Worm (Caenorhabditis elegans) whole organism, L4 larva: ENCODE data around the gene parp-2.
A peak's percentile ranks its signal among the peaks of the same experiment; 100 is the strongest.

Experiments
- F26F4.8 ChIP-seq: fragments of 200-800 bp; sonication (Bioruptor generic); conservative IDR thresholded peaks from 2 replicates; pipeline ENCODE4 v1.3.6; 2022; ENCODE audit warnings: missing genetic modification characterization, missing compliant biosample characterization
- F44E2.7 ChIP-seq: fragments of 200-800 bp; sonication (Bioruptor generic); IDR thresholded peaks from 2 replicates; pipeline ENCODE4 v2.1.2; 2022; ENCODE audit warnings: missing genetic modification characterization, missing compliant biosample characterization
- F49E8.2 ChIP-seq: sonication (generic microtip); optimal IDR thresholded peaks from 2 replicates; lab custom pipeline; 2016; ENCODE audit warnings: missing compliant biosample characterization, mild to moderate bottlenecking, missing genetic modification characterization, borderline replicate concordance
- R02D3.7 ChIP-seq: fragments of 150-350 bp; sonication (generic microtip); optimal IDR thresholded peaks from 3 replicates; lab custom pipeline; 2014; ENCODE audit warnings: missing biosample characterization, missing genetic modification characterization
- T20F7.1 ChIP-seq: fragments of 200-800 bp; sonication (Bioruptor generic); optimal IDR thresholded peaks from 2 replicates; lab custom pipeline; 2018; ENCODE audit warnings: mild to moderate bottlenecking, missing genetic modification characterization, missing compliant biosample characterization
- Y48G9A.11 ChIP-seq: fragments of 200-800 bp; sonication (Bioruptor generic); IDR thresholded peaks from 2 replicates; pipeline ENCODE4 v1.3.6; 2022; ENCODE audit warnings: missing genetic modification reagents, missing genetic modification characterization, missing compliant biosample characterization
- Y5F2A.4 ChIP-seq: fragments of 200-800 bp; sonication (Bioruptor generic); optimal IDR thresholded peaks from 2 replicates; lab custom pipeline; 2018; ENCODE audit warnings: mild to moderate bottlenecking, missing genetic modification characterization, missing compliant biosample characterization
- ZK337.2 ChIP-seq: fragments of 200-800 bp; sonication (Bioruptor generic); IDR thresholded peaks from 2 replicates; pipeline ENCODE4 v1.3.6; 2022; ENCODE audit warnings: missing genetic modification reagents, missing genetic modification characterization, missing compliant biosample characterization
- aly-2 ChIP-seq: sonication (generic microtip); optimal IDR thresholded peaks from 2 replicates; lab custom pipeline; 2018; ENCODE audit warnings: missing biosample characterization, missing genetic modification characterization
- ceh-28 ChIP-seq: fragments of 150-350 bp; optimal IDR thresholded peaks from 2 replicates; lab custom pipeline; 2014; ENCODE audit warnings: missing biosample characterization, missing genetic modification reagents, missing genetic modification characterization
- ceh-82 ChIP-seq: sonication (generic microtip); optimal IDR thresholded peaks from 2 replicates; lab custom pipeline; 2017; ENCODE audit warnings: missing biosample characterization, missing genetic modification characterization
- daf-12 ChIP-seq: fragments of 150-350 bp; optimal IDR thresholded peaks from 2 replicates; lab custom pipeline; 2014; ENCODE audit warnings: missing biosample characterization, missing genetic modification reagents, missing genetic modification characterization
- dmd-9 ChIP-seq: fragments of 200-800 bp; sonication (Bioruptor generic); IDR thresholded peaks from 2 replicates; pipeline ENCODE4 v1.3.6; 2022; ENCODE audit warnings: missing genetic modification reagents, missing genetic modification characterization, missing compliant biosample characterization
- egl-43 ChIP-seq: fragments of 200-800 bp; sonication (Bioruptor generic); IDR thresholded peaks from 2 replicates; pipeline ENCODE4 v1.3.6; 2022; ENCODE audit warnings: missing genetic modification reagents, missing genetic modification characterization, missing compliant biosample characterization
- fkh-10 ChIP-seq: fragments of 150-350 bp; optimal IDR thresholded peaks from 2 replicates; lab custom pipeline; 2014; ENCODE audit warnings: missing biosample characterization, missing genetic modification reagents, missing genetic modification characterization
- hif-1 ChIP-seq, 2 experiments: sonication (generic microtip); optimal IDR thresholded peaks; 2 replicates each; lab custom pipeline; 2016 to 2017; ENCODE audit warnings: missing compliant biosample characterization in 2 of 2, missing genetic modification characterization in 2 of 2, missing genetic modification reagents in 2 of 2, missing genotype in 2 of 2, mild to moderate bottlenecking in 1 of 2
- hlh-30 ChIP-seq: sonication (generic microtip); optimal IDR thresholded peaks from 2 replicates; lab custom pipeline; 2017; ENCODE audit warnings: antibody characterized with exemption, mild to moderate bottlenecking, missing genetic modification characterization, missing compliant biosample characterization; ENCODE audit not compliant: insufficient read depth
- hmg-1.1 ChIP-seq: fragments of 200-800 bp; sonication (Bioruptor generic); IDR thresholded peaks from 2 replicates; pipeline ENCODE4 v1.3.6; 2022; ENCODE audit warnings: missing genetic modification reagents, missing genetic modification characterization, missing compliant biosample characterization
- jun-1 ChIP-seq: fragments of 150-350 bp; optimal IDR thresholded peaks from 2 replicates; lab custom pipeline; 2014; ENCODE audit warnings: missing biosample characterization, missing genetic modification reagents, missing genetic modification characterization
- madf-5 ChIP-seq, 2 experiments: fragments of 200-800 bp; sonication (Bioruptor generic); IDR thresholded peaks; 2 replicates each; pipeline ENCODE4 v1.3.6; 2022; ENCODE audit warnings: missing compliant biosample characterization in 2 of 2, missing genetic modification characterization in 2 of 2
- mdt-29 ChIP-seq: fragments of 200-800 bp; sonication (Bioruptor generic); IDR thresholded peaks from 2 replicates; pipeline ENCODE4 v1.3.6; 2022; ENCODE audit warnings: missing genetic modification reagents, missing genetic modification characterization, missing compliant biosample characterization
- mep-1 ChIP-seq: fragments of 150-350 bp; sonication (generic microtip); optimal IDR thresholded peaks from 3 replicates; lab custom pipeline; 2014; ENCODE audit warnings: missing biosample characterization, missing genetic modification characterization
- mes-2 ChIP-seq: sonication (generic microtip); optimal IDR thresholded peaks from 2 replicates; lab custom pipeline; 2016; ENCODE audit warnings: missing genotype, mild to moderate bottlenecking, missing genetic modification characterization, missing compliant biosample characterization; ENCODE audit not compliant: poor library complexity, severe bottlenecking
- mxl-2 ChIP-seq: fragments of 200-800 bp; sonication (Bioruptor generic); conservative IDR thresholded peaks from 2 replicates; pipeline ENCODE4 v1.3.6; 2022; ENCODE audit warnings: missing genetic modification reagents, missing genetic modification characterization, missing compliant biosample characterization
- mxl-3 ChIP-seq: fragments of 200-800 bp; sonication (Bioruptor generic); optimal IDR thresholded peaks from 2 replicates; lab custom pipeline; 2018; ENCODE audit warnings: mild to moderate bottlenecking, missing genetic modification characterization, missing compliant biosample characterization
- nhr-111 ChIP-seq: fragments of 200-800 bp; sonication (Bioruptor generic); optimal IDR thresholded peaks from 2 replicates; lab custom pipeline; 2018; ENCODE audit warnings: mild to moderate bottlenecking, missing genetic modification characterization, missing compliant biosample characterization
- nhr-237 ChIP-seq: sonication (generic microtip); optimal IDR thresholded peaks from 2 replicates; lab custom pipeline; 2017; ENCODE audit warnings: missing biosample characterization, missing genetic modification characterization
- nhr-41 ChIP-seq: fragments of 200-800 bp; sonication (Bioruptor generic); IDR thresholded peaks from 2 replicates; pipeline ENCODE4 v1.3.6; 2022; ENCODE audit warnings: missing genetic modification reagents, missing genetic modification characterization, missing compliant biosample characterization
- pha-4 ChIP-seq, 2 experiments: fragments of 150-350 bp in 1 of 2; fragments of 200-800 bp in 1 of 2; sonication (Bioruptor generic) in 1 of 2; IDR thresholded peaks in 1 of 2; optimal IDR thresholded peaks in 1 of 2; 2 replicates each; pipeline versions ENCODE4 v1.3.6 to Lab custom; 2014 to 2022; ENCODE audit warnings: missing genetic modification characterization in 2 of 2, missing genetic modification reagents in 2 of 2, missing biosample characterization in 1 of 2, missing compliant biosample characterization in 1 of 2
- rbr-2 ChIP-seq: sonication (generic microtip); optimal IDR thresholded peaks from 2 replicates; lab custom pipeline; 2016; ENCODE audit warnings: missing genotype, missing genetic modification characterization, missing compliant biosample characterization
- sdz-12 ChIP-seq: fragments of 200-800 bp; sonication (Bioruptor generic); optimal IDR thresholded peaks from 2 replicates; lab custom pipeline; 2018; ENCODE audit warnings: mild to moderate bottlenecking, missing genetic modification characterization, missing compliant biosample characterization
- set-16 ChIP-seq: fragments of 200-800 bp; sonication (Bioruptor generic); IDR thresholded peaks from 2 replicates; pipeline ENCODE4 v1.3.6; 2022; ENCODE audit warnings: missing genetic modification reagents, missing genetic modification characterization, missing compliant biosample characterization
- spr-3 ChIP-seq: fragments of 200-800 bp; sonication (Bioruptor generic); optimal IDR thresholded peaks from 2 replicates; lab custom pipeline; 2018; ENCODE audit warnings: mild to moderate bottlenecking, missing genetic modification characterization, missing compliant biosample characterization
- unc-130 ChIP-seq: sonication (generic microtip); optimal IDR thresholded peaks from 2 replicates; lab custom pipeline; 2016; ENCODE audit warnings: missing genetic modification reagents, missing genetic modification characterization, missing compliant biosample characterization
- unc-62 ChIP-seq, 3 experiments: fragments of 150-350 bp in 1 of 3; sonication (generic microtip); optimal IDR thresholded peaks in 2 of 3; peaks in 1 of 3; 1 replicate in 1 of 3; 2 replicates in 2 of 3; lab custom pipeline; 2014 to 2017; ENCODE audit warnings: missing biosample characterization in 3 of 3, missing genetic modification characterization in 3 of 3, missing genetic modification reagents in 3 of 3, missing genotype in 1 of 3
- ztf-11 ChIP-seq: fragments of 150-350 bp; optimal IDR thresholded peaks from 2 replicates; lab custom pipeline; 2014; ENCODE audit warnings: missing biosample characterization, missing genetic modification characterization
- ztf-7 ChIP-seq: fragments of 150-350 bp; optimal IDR thresholded peaks from 2 replicates; lab custom pipeline; 2014; ENCODE audit warnings: missing biosample characterization, missing genetic modification characterization

The parp-2 gene

DNA sequence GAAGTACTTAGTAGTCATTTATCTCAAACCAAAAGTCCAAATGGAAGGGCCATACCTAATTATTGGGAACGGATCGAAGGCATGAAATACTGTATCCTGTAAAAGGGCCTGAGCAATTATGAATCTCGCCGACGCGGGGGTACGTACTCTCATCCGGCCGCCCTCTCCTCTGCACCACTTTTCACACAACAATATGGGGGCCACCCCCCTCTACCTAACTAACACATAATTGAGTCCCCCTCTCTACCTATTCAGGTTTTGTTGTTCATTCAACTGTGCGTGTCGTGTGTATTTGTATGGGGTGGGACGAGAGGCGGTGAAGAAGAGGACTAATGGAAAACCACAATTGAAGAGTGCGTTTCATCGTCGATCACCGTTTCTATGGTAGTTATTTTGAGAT, 18.4 kb upstream of the parp-2 start (continued):
- TF ChIP-seq F44E2.7 (GFP tag; lab: Robert Waterston, UW) (0 out of 2 replicates have a peak, but pooled peaks have one; percentile 43), set-16 (no peak), ztf-7 (no peak), spr-3 (GFP tag; lab: Kevin White, UChicago) (no peak), Y48G9A.11 (GFP tag; lab: Robert Waterston, UW) (no peak), hlh-30 (tag; lab: Kevin White, UChicago) (no peak), mdt-29 (GFP tag; lab: Robert Waterston, UW) (no peak), nhr-111 (GFP tag; lab: Kevin White, UChicago) (no peak), F26F4.8 (no peak)
- TF ChIP-seq, all 104 proteins: peak for 5

DNA sequence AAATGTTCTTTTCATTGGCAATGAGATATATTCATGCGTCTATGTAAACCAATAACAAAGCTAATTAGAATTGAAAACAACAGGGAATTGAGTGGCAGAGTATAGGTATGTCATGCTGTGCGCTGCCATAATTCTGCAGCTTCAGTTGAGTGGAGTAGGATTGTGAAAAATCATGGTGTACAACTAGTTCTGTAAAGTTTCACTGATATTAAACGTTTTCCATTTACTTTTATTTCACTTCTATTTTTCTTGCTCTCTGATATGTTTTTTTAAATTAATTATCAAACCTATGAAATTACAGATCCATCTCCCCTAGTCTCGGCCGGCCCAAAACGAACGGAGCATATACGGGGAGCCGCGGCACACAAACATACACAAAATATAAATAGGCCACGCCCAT, 17.2 kb upstream of the parp-2 start, which contains the start of gene exc-7:
Gene exc-7, plus strand, starts transcription at position 301 of the 400 bp plus-strand sequence.
- TF ChIP-seq unc-62 (GFP tag; optimal IDR thresholded peaks at IDR 0.05 in 1 of 2; lab: Kevin White, UChicago) (peak in 1 of 2 experiments; percentile 83), unc-62 (tag; optimal IDR thresholded peaks at IDR 0.05; lab: Kevin White, UChicago) (no peak), fkh-10 (GFP tag; lab: Kevin White, UChicago) (no peak), nhr-41 (GFP tag; lab: Robert Waterston, UW) (no peak), jun-1 (no peak), hif-1 (tag; optimal IDR thresholded peaks at IDR 0.05; lab: Kevin White, UChicago) (no peak), R02D3.7 (tag; lab: Kevin White, UChicago) (no peak)

DNA sequence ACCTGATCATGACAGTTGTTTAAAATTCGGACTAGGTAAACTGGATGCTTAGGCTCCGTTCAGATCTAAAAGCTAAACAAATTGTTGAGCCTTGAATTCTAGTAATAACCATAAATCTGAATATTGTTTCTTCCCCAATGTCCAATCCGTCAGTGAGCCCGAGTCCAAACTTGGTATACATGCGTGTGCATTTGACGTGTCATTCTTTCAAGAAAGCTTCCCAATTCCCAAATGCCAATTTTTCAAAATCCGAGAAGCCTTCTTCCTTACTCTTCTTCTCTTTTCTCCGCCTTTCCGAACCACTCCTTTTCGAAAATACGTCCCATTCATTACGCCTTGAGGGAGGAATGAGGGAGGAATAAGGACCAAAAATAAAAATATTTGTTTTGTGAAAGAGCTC, 16.1 kb upstream of the parp-2 start:
- TF ChIP-seq hmg-1.1 (GFP tag; lab: Robert Waterston, UW) (0 out of 2 replicates have a peak, but pooled peaks have one; percentile 32), pha-4 (GFP tag; IDR thresholded peaks at IDR 0.05; lab: Robert Waterston, UW) (no peak), pha-4 (tag; optimal IDR thresholded peaks at IDR 0.05; lab: Kevin White, UChicago) (no peak)

DNA sequence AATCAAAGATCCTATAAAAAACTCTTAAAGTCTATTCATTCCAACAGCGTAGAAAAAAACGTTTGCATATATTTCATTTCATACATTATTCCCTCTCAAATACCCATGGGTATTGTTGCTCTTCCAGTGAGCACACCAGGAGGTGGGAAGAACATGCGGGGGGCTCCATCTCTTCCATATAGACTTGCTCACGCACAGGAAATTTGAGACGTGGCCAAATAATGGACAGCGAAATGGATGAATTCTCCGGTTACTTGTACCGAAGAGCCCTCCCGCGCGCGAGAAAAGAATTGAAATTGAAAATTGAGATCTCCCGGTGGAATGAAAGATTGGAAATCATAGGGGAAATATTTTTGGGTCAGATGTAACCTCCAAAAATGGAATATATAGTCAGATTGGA, 15.2 kb upstream of the parp-2 start:
- TF ChIP-seq nhr-111 (GFP tag; lab: Kevin White, UChicago) (no peak), nhr-41 (GFP tag; lab: Robert Waterston, UW) (no peak), egl-43 (0 out of 2 replicates have a peak, but pooled peaks have one; percentile 11), aly-2 (tag; lab: Kevin White, UChicago) (no peak), F44E2.7 (GFP tag; lab: Robert Waterston, UW) (no peak), daf-12 (tag; lab: Kevin White, UChicago) (no peak), unc-130 (GFP tag; lab: Kevin White, UChicago) (no peak)

- TF ChIP-seq mes-2 (tag; lab: Kevin White, UChicago), result no peak
- no peak for TF ChIP-seq F49E8.2
- TF ChIP-seq rbr-2 (tag; lab: Kevin White, UChicago), result no peak
- no peak for TF ChIP-seq ZK337.2 (GFP tag; lab: Robert Waterston, UW)
- no peak for TF ChIP-seq mxl-3 (GFP tag; lab: Kevin White, UChicago)
- no peak for TF ChIP-seq F44E2.7 (GFP tag; lab: Robert Waterston, UW)
- no peak for TF ChIP-seq mep-1 (tag; lab: Kevin White, UChicago)
- no peak for TF ChIP-seq mxl-2 (GFP tag; lab: Robert Waterston, UW)
- TF ChIP-seq Y48G9A.11 (GFP tag; lab: Robert Waterston, UW), result no peak
- no peak for TF ChIP-seq nhr-237
- TF ChIP-seq T20F7.1 (GFP tag; lab: Kevin White, UChicago), result no peak
- no peak for TF ChIP-seq dmd-9 (GFP tag; lab: Robert Waterston, UW)
- no peak for TF ChIP-seq ztf-11
- no peak for TF ChIP-seq egl-43
- TF ChIP-seq sdz-12 (GFP tag; lab: Kevin White, UChicago), result no peak
- no peak for TF ChIP-seq Y5F2A.4
- no peak for TF ChIP-seq madf-5 (GFP tag; IDR thresholded peaks at IDR 0.05; lab: Robert Waterston, UW)
- no peak for TF ChIP-seq ceh-82 (tag; lab: Kevin White, UChicago)
- no peak for TF ChIP-seq ceh-28
These were observed 9.4 kb upstream of the parp-2 start, which contains the start of gene wee-1.1 for ce11 chrII:9583461-9583860. Gene wee-1.1, minus strand, starts transcription at chrII:9583561.
